Worm (Caenorhabditis elegans) whole organism, mixed stage, embryonic: ENCODE measurements around the gene H01M10.2.

Experiments
- M03D4.4 ChIP-seq: sonication (generic microtip); optimal IDR thresholded peaks from 2 replicates; lab custom pipeline; 2017; ENCODE audit warnings: mild to moderate bottlenecking, missing genetic modification characterization, missing compliant biosample characterization
- bed-3 ChIP-seq: fragments of 200-800 bp; sonication (Bioruptor generic); optimal IDR thresholded peaks from 3 replicates; lab custom pipeline; 2018; ENCODE audit warnings: mild to moderate bottlenecking, missing genetic modification characterization, moderate library complexity, missing compliant biosample characterization
- blmp-1 ChIP-seq: fragments of 150-350 bp; optimal IDR thresholded peaks from 2 replicates; lab custom pipeline; 2014; ENCODE audit warnings: missing biosample characterization, missing genetic modification characterization
- ceh-39 ChIP-seq: fragments of 150-350 bp; optimal IDR thresholded peaks from 2 replicates; lab custom pipeline; 2014; ENCODE audit warnings: missing biosample characterization, missing genetic modification characterization
- ceh-43 ChIP-seq: fragments of 200-800 bp; sonication (Bioruptor generic); optimal IDR thresholded peaks from 2 replicates; lab custom pipeline; 2018; ENCODE audit warnings: mild to moderate bottlenecking, missing genetic modification characterization, moderate library complexity, missing compliant biosample characterization
- ceh-83 ChIP-seq: fragments of 200-800 bp; sonication (Bioruptor generic); optimal IDR thresholded peaks from 2 replicates; lab custom pipeline; 2018; ENCODE audit warnings: mild to moderate bottlenecking, missing genetic modification characterization, missing compliant biosample characterization
- ces-1 ChIP-seq: fragments of 150-350 bp; optimal IDR thresholded peaks from 2 replicates; lab custom pipeline; 2014; ENCODE audit warnings: missing biosample characterization, missing genetic modification reagents, missing genetic modification characterization
- cnd-1 ChIP-seq: fragments of 200-800 bp; sonication (Bioruptor generic); optimal IDR thresholded peaks from 2 replicates; lab custom pipeline; 2018; ENCODE audit warnings: mild to moderate bottlenecking, missing genetic modification characterization, missing compliant biosample characterization
- drap-1 ChIP-seq: fragments of 200-800 bp; sonication (Bioruptor generic); optimal IDR thresholded peaks from 3 replicates; lab custom pipeline; 2018; ENCODE audit warnings: mild to moderate bottlenecking, missing genetic modification characterization, missing compliant biosample characterization
- elt-1 ChIP-seq: sonication (generic microtip); optimal IDR thresholded peaks from 2 replicates; lab custom pipeline; 2017; ENCODE audit warnings: missing genetic modification characterization, mild to moderate bottlenecking, missing compliant biosample characterization, antibody characterized with exemption, moderate library complexity, borderline replicate concordance; ENCODE audit not compliant: insufficient read depth
- flh-1 ChIP-seq: fragments of 200-800 bp; sonication (Bioruptor generic); optimal IDR thresholded peaks from 2 replicates; lab custom pipeline; 2018; ENCODE audit warnings: mild to moderate bottlenecking, missing genetic modification characterization, moderate library complexity, missing compliant biosample characterization
- ham-2 ChIP-seq: fragments of 200-800 bp; sonication (Bioruptor generic); optimal IDR thresholded peaks from 2 replicates; lab custom pipeline; 2018; ENCODE audit warnings: mild to moderate bottlenecking, missing genetic modification characterization, missing compliant biosample characterization
- lin-13 ChIP-seq: fragments of 150-350 bp; optimal IDR thresholded peaks from 2 replicates; lab custom pipeline; 2014; ENCODE audit warnings: missing biosample characterization, missing genetic modification characterization
- lin-32 ChIP-seq: fragments of 200-800 bp; sonication (Bioruptor generic); optimal IDR thresholded peaks from 2 replicates; lab custom pipeline; 2018; ENCODE audit warnings: mild to moderate bottlenecking, missing genetic modification characterization, missing compliant biosample characterization
- lsy-2 ChIP-seq: fragments of 150-350 bp; optimal IDR thresholded peaks from 2 replicates; lab custom pipeline; 2014; ENCODE audit warnings: missing biosample characterization, missing genetic modification characterization
- mab-5 ChIP-seq: fragments of 150-350 bp; optimal IDR thresholded peaks from 2 replicates; lab custom pipeline; 2014; ENCODE audit warnings: missing biosample characterization, missing genetic modification characterization
- mls-2 ChIP-seq: sonication (generic microtip); optimal IDR thresholded peaks from 2 replicates; lab custom pipeline; 2016; ENCODE audit warnings: mild to moderate bottlenecking, missing genetic modification characterization, moderate library complexity, missing compliant biosample characterization
- nhr-2 ChIP-seq: fragments of 150-350 bp; optimal IDR thresholded peaks from 2 replicates; lab custom pipeline; 2014; ENCODE audit warnings: missing biosample characterization, missing genetic modification characterization
- nhr-237 ChIP-seq: fragments of 150-350 bp; optimal IDR thresholded peaks from 2 replicates; lab custom pipeline; 2014; ENCODE audit warnings: missing biosample characterization, missing genetic modification characterization
- nhr-28 ChIP-seq: fragments of 150-350 bp; optimal IDR thresholded peaks from 2 replicates; lab custom pipeline; 2014; ENCODE audit warnings: missing biosample characterization, missing genetic modification characterization
- nhr-76 ChIP-seq: sonication (generic microtip); optimal IDR thresholded peaks from 2 replicates; lab custom pipeline; 2017; ENCODE audit warnings: missing biosample characterization, missing genetic modification characterization
- pha-4 ChIP-seq: fragments of 150-350 bp; optimal IDR thresholded peaks from 2 replicates; lab custom pipeline; 2018; ENCODE audit warnings: missing biosample characterization, missing genetic modification reagents, missing genetic modification characterization
- sem-2 ChIP-seq: fragments of 200-800 bp; sonication (Bioruptor generic); optimal IDR thresholded peaks from 2 replicates; lab custom pipeline; 2018; ENCODE audit warnings: mild to moderate bottlenecking, missing genetic modification characterization, missing compliant biosample characterization
- snpc-4 ChIP-seq: fragments of 150-350 bp; optimal IDR thresholded peaks from 2 replicates; lab custom pipeline; 2014; ENCODE audit warnings: missing biosample characterization, missing genetic modification characterization
- sptf-1 ChIP-seq: sonication (generic microtip); optimal IDR thresholded peaks from 2 replicates; lab custom pipeline; 2017; ENCODE audit warnings: mild to moderate bottlenecking, missing genetic modification characterization, moderate library complexity, missing compliant biosample characterization
- tbx-8 ChIP-seq: fragments of 200-800 bp; sonication (Bioruptor generic); optimal IDR thresholded peaks from 2 replicates; lab custom pipeline; 2018; ENCODE audit warnings: mild to moderate bottlenecking, missing genetic modification characterization, moderate library complexity, missing compliant biosample characterization
- unc-120 ChIP-seq: sonication (generic microtip); optimal IDR thresholded peaks from 2 replicates; lab custom pipeline; 2017; ENCODE audit warnings: missing genetic modification characterization, missing compliant biosample characterization; ENCODE audit not compliant: poor library complexity, severe bottlenecking
- unc-39 ChIP-seq: fragments of 150-350 bp; optimal IDR thresholded peaks from 2 replicates; lab custom pipeline; 2014; ENCODE audit warnings: missing biosample characterization, missing genetic modification characterization
- unc-62 ChIP-seq: fragments of 150-350 bp; optimal IDR thresholded peaks from 2 replicates; lab custom pipeline; 2014; ENCODE audit warnings: missing biosample characterization, missing genetic modification reagents, missing genetic modification characterization
- zip-8 ChIP-seq: fragments of 150-350 bp; optimal IDR thresholded peaks from 2 replicates; lab custom pipeline; 2014; ENCODE audit warnings: missing biosample characterization, missing genetic modification characterization
- ztf-11 ChIP-seq: fragments of 150-350 bp; optimal IDR thresholded peaks from 2 replicates; lab custom pipeline; 2014; ENCODE audit warnings: missing biosample characterization, missing genetic modification characterization

Gene H01M10.2

ce11 chrX:2590777-2591176 is 5.2 kb upstream of the H01M10.2 start:
- TF ChIP-seq ces-1 (GFP tag; lab: Kevin White, UChicago) (no peak), bed-3 (GFP tag; lab: Kevin White, UChicago) (no peak), ham-2 (GFP tag; lab: Kevin White, UChicago) (no peak), ceh-43 (GFP tag; lab: Kevin White, UChicago) (no peak), lin-32 (GFP tag; lab: Kevin White, UChicago) (no peak), cnd-1 (tag; lab: Kevin White, UChicago) (no peak), blmp-1 (tag; lab: Kevin White, UChicago) (no peak), elt-1 (tag; lab: Kevin White, UChicago) (no peak), tbx-8 (no peak), ceh-39 (no peak), snpc-4 (tag; lab: Kevin White, UChicago) (no peak), mab-5 (tag; lab: Kevin White, UChicago) (no peak), drap-1 (GFP tag; lab: Kevin White, UChicago) (no peak), sptf-1 (tag; lab: Kevin White, UChicago) (no peak), ceh-83 (GFP tag; lab: Kevin White, UChicago) (no peak), mls-2 (tag; lab: Kevin White, UChicago) (no peak), nhr-237 (no peak)

ce11 chrX:2590023-2590422 is 4.5 kb upstream of the H01M10.2 start:
- TF ChIP-seq nhr-28 (tag; lab: Kevin White, UChicago) (no peak), unc-62 (GFP tag; lab: Kevin White, UChicago) (no peak), nhr-76 (tag; lab: Kevin White, UChicago) (no peak), nhr-2 (tag; lab: Kevin White, UChicago) (no peak), drap-1 (GFP tag; lab: Kevin White, UChicago) (no peak), sem-2 (GFP tag; lab: Kevin White, UChicago) (no peak), elt-1 (tag; lab: Kevin White, UChicago) (no peak), ceh-39 (no peak), ceh-83 (GFP tag; lab: Kevin White, UChicago) (no peak), ztf-11 (tag; lab: Kevin White, UChicago) (no peak)

DNA sequence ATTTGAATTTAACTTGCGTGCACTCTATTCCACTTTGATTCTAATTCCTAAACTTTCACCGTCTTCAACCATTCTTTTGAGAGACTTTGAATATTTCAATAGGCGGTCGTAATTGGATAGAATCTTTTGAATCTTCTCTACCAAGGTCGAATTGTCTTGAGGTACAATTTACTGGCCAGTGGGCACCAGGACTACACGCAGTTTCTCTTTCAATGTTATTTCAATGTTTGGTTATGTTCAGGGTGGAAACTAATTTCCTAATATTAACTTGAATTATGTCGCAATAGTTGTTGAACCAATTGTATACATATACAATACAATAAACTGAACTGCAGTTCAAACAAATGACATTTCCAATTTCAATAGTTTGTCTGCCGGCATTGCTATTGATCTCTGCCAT is 2.5 kb upstream of the H01M10.2 start:
- TF ChIP-seq ces-1 (GFP tag; lab: Kevin White, UChicago) (no peak), ham-2 (GFP tag; lab: Kevin White, UChicago) (no peak), unc-39 (no peak), cnd-1 (tag; lab: Kevin White, UChicago) (no peak), bed-3 (GFP tag; lab: Kevin White, UChicago) (no peak), tbx-8 (no peak), unc-120 (tag; lab: Kevin White, UChicago) (no peak), pha-4 (tag; lab: Kevin White, UChicago) (no peak), lin-13 (no peak), ceh-43 (GFP tag; lab: Kevin White, UChicago) (no peak), nhr-76 (tag; lab: Kevin White, UChicago) (no peak), lsy-2 (no peak), flh-1 (GFP tag; lab: Kevin White, UChicago) (no peak), ceh-39 (no peak), zip-8 (tag; lab: Kevin White, UChicago) (no peak), mls-2 (tag; lab: Kevin White, UChicago) (no peak), snpc-4 (tag; lab: Kevin White, UChicago) (no peak), ceh-83 (GFP tag; lab: Kevin White, UChicago) (no peak), unc-62 (GFP tag; lab: Kevin White, UChicago) (no peak)

DNA sequence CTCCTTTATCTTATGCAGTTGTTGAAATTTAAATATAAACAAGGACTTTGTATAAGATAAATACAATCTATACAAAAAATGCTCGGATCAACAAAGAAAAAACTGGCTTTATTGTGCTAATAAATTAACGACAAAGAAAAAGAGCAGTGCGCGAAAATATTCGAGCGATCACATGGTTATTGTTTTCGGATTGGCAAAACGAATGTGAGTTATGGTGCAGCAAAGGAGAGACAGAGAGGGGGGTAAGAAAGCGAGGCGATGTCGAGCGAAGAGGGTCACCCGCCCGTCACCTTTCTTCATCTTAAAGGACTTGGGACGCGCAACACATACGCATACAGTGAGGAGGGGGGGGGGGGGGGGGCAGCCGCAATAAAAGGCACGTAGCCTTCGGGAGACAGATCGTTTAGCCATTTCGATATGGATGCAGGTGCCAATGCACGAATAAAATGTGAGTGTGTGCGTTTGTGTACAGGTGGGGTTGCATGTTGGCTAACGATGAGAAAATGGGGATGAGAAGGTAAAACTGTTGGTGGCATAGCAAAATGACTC is 2.3 kb downstream of the H01M10.2 start:
- no peak for TF ChIP-seq tbx-8
- TF ChIP-seq cnd-1 (tag; lab: Kevin White, UChicago) = peak; percentile 49
- TF ChIP-seq sptf-1 (tag; lab: Kevin White, UChicago) = peak; percentile 59
- TF ChIP-seq ztf-11 (tag; lab: Kevin White, UChicago) = no peak
- peak; percentile 71 for TF ChIP-seq mls-2 (tag; lab: Kevin White, UChicago)
- peak; percentile 61 for TF ChIP-seq nhr-2 (tag; lab: Kevin White, UChicago)
- peak; percentile 4 for TF ChIP-seq M03D4.4 (tag; lab: Kevin White, UChicago)
- TF ChIP-seq ham-2 (GFP tag; lab: Kevin White, UChicago) = peak; percentile 96
- TF ChIP-seq, all 35 proteins: peak for 6
